Worm (Caenorhabditis elegans) whole organism, young adult: ENCODE results near the gene F54D10.4.
A peak's percentile ranks its signal among the peaks of the same experiment; 100 is the strongest.

Experiments
- F10E7.11 ChIP-seq: sonication (generic microtip); optimal IDR thresholded peaks from 2 replicates; lab custom pipeline; 2017; ENCODE audit warnings: mild to moderate bottlenecking, missing genetic modification characterization, moderate library complexity, missing compliant biosample characterization
- F57C9.4 ChIP-seq: sonication (generic microtip); optimal IDR thresholded peaks from 2 replicates; lab custom pipeline; 2017; ENCODE audit warnings: mild to moderate bottlenecking, missing genetic modification characterization, missing compliant biosample characterization
- K12H6.12 ChIP-seq: fragments of 200-800 bp; sonication (Bioruptor generic); optimal IDR thresholded peaks from 2 replicates; lab custom pipeline; 2018; ENCODE audit warnings: mild to moderate bottlenecking, missing genetic modification characterization, missing compliant biosample characterization
- Y67H2A.10 ChIP-seq: fragments of 200-800 bp; sonication (Bioruptor generic); conservative IDR thresholded peaks from 2 replicates; pipeline ENCODE4 v1.3.6; 2022; ENCODE audit warnings: missing genetic modification reagents, missing genetic modification characterization, missing compliant biosample characterization
- Y79H2A.3 ChIP-seq: fragments of 200-800 bp; sonication (Bioruptor generic); conservative IDR thresholded peaks from 2 replicates; pipeline ENCODE4 v1.3.6; 2022; ENCODE audit warnings: missing genetic modification reagents, missing genetic modification characterization, missing compliant biosample characterization
- akir-1 ChIP-seq: fragments of 200-800 bp; sonication (Bioruptor generic); optimal IDR thresholded peaks from 2 replicates; lab custom pipeline; 2018; ENCODE audit warnings: mild to moderate bottlenecking, missing genetic modification characterization, moderate library complexity, missing compliant biosample characterization
- atf-7 ChIP-seq: sonication (generic microtip); optimal IDR thresholded peaks from 2 replicates; lab custom pipeline; 2017; ENCODE audit warnings: mild to moderate bottlenecking, missing genetic modification characterization, missing compliant biosample characterization
- attf-5 ChIP-seq: fragments of 200-800 bp; sonication (Bioruptor generic); optimal IDR thresholded peaks from 2 replicates; lab custom pipeline; 2018; ENCODE audit warnings: mild to moderate bottlenecking, missing genetic modification characterization, missing compliant biosample characterization
- cebp-1 ChIP-seq, 2 experiments: fragments of 200-800 bp in 1 of 2; sonication (Bioruptor generic) in 1 of 2; sonication (generic microtip) in 1 of 2; IDR thresholded peaks in 1 of 2; optimal IDR thresholded peaks in 1 of 2; 2 replicates each; pipeline versions ENCODE4 v1.3.6 to Lab custom; 2017 to 2022; ENCODE audit warnings: missing compliant biosample characterization in 2 of 2, missing genetic modification characterization in 2 of 2, mild to moderate bottlenecking in 1 of 2, missing genetic modification reagents in 1 of 2, moderate library complexity in 1 of 2
- cebp-2 ChIP-seq: fragments of 200-800 bp; sonication (Bioruptor generic); IDR thresholded peaks from 2 replicates; pipeline ENCODE4 v1.3.6; 2022; ENCODE audit warnings: missing genetic modification characterization, missing compliant biosample characterization
- ceh-100 ChIP-seq: fragments of 200-800 bp; sonication (Bioruptor generic); IDR thresholded peaks from 2 replicates; pipeline ENCODE4 v1.3.6; 2022; ENCODE audit warnings: missing genetic modification reagents, missing genetic modification characterization, missing compliant biosample characterization
- ceh-27 ChIP-seq: fragments of 200-800 bp; sonication (Bioruptor generic); optimal IDR thresholded peaks from 2 replicates; lab custom pipeline; 2018; ENCODE audit warnings: mild to moderate bottlenecking, missing genetic modification characterization, moderate library complexity, missing compliant biosample characterization
- ceh-58 ChIP-seq: fragments of 200-800 bp; sonication (Bioruptor generic); IDR thresholded peaks from 2 replicates; pipeline ENCODE4 v1.3.6; 2022; ENCODE audit warnings: missing genetic modification characterization, missing compliant biosample characterization
- ceh-91 ChIP-seq: fragments of 200-800 bp; sonication (Bioruptor generic); IDR thresholded peaks from 2 replicates; pipeline ENCODE4 v1.3.6; 2022; ENCODE audit warnings: missing genetic modification reagents, missing genetic modification characterization, missing compliant biosample characterization
- chd-7 ChIP-seq: sonication (generic microtip); optimal IDR thresholded peaks from 2 replicates; lab custom pipeline; 2016; ENCODE audit warnings: mild to moderate bottlenecking, missing genetic modification characterization, moderate library complexity, missing compliant biosample characterization
- dox-1 ChIP-seq: fragments of 200-800 bp; sonication (Bioruptor generic); IDR thresholded peaks from 2 replicates; pipeline ENCODE4 v1.3.6; 2022; ENCODE audit warnings: missing genetic modification reagents, missing genetic modification characterization, missing compliant biosample characterization
- ekl-4 ChIP-seq: fragments of 200-800 bp; sonication (Bioruptor generic); IDR thresholded peaks from 2 replicates; pipeline ENCODE4 v1.3.6; 2022; ENCODE audit warnings: missing genetic modification reagents, missing genetic modification characterization, missing compliant biosample characterization
- gei-17 ChIP-seq: fragments of 200-800 bp; sonication (Bioruptor generic); optimal IDR thresholded peaks from 2 replicates; lab custom pipeline; 2018; ENCODE audit warnings: mild to moderate bottlenecking, missing genetic modification characterization, missing compliant biosample characterization
- hlh-26 ChIP-seq: fragments of 200-800 bp; sonication (Bioruptor generic); conservative IDR thresholded peaks from 2 replicates; pipeline ENCODE4 v1.3.6; 2022; ENCODE audit warnings: missing genetic modification reagents, missing genetic modification characterization, missing compliant biosample characterization
- lag-1 ChIP-seq: fragments of 200-800 bp; sonication (Bioruptor generic); IDR thresholded peaks from 2 replicates; pipeline ENCODE4 v1.3.6; 2022; ENCODE audit warnings: missing genetic modification reagents, missing genetic modification characterization, missing compliant biosample characterization
- let-526 ChIP-seq: fragments of 200-800 bp; sonication (Bioruptor generic); IDR thresholded peaks from 2 replicates; pipeline ENCODE4 v1.3.6; 2022; ENCODE audit warnings: missing genetic modification reagents, missing genetic modification characterization, missing compliant biosample characterization
- lin-26 ChIP-seq: fragments of 200-800 bp; sonication (Bioruptor generic); IDR thresholded peaks from 2 replicates; pipeline ENCODE4 v1.3.6; 2022; ENCODE audit warnings: missing genetic modification reagents, missing genetic modification characterization, missing compliant biosample characterization
- lin-54 ChIP-seq: fragments of 200-800 bp; sonication (Bioruptor generic); optimal IDR thresholded peaks from 2 replicates; lab custom pipeline; 2018; ENCODE audit warnings: mild to moderate bottlenecking, missing genetic modification characterization, missing compliant biosample characterization
- madf-6 ChIP-seq: fragments of 200-800 bp; sonication (Bioruptor generic); IDR thresholded peaks from 2 replicates; pipeline ENCODE4 v1.3.6; 2022; ENCODE audit warnings: missing genetic modification reagents, missing genetic modification characterization, missing compliant biosample characterization
- madf-8 ChIP-seq: fragments of 200-800 bp; sonication (Bioruptor generic); conservative IDR thresholded peaks from 2 replicates; pipeline ENCODE4 v1.3.6; 2022; ENCODE audit warnings: missing genetic modification reagents, missing genetic modification characterization, missing compliant biosample characterization
- mcd-1 ChIP-seq: fragments of 200-800 bp; sonication (Bioruptor generic); IDR thresholded peaks from 2 replicates; pipeline ENCODE4 v1.3.6; 2022; ENCODE audit warnings: missing genetic modification reagents, missing genetic modification characterization, missing compliant biosample characterization
- nfya-1 ChIP-seq: sonication (generic microtip); optimal IDR thresholded peaks from 2 replicates; lab custom pipeline; 2017; ENCODE audit warnings: antibody characterized with exemption, missing compliant biosample characterization, missing genetic modification characterization, borderline replicate concordance; ENCODE audit not compliant: insufficient read depth
- nfyb-1 ChIP-seq: fragments of 200-800 bp; sonication (Bioruptor generic); IDR thresholded peaks from 2 replicates; pipeline ENCODE4 v1.3.6; 2022; ENCODE audit warnings: missing genetic modification reagents, missing genetic modification characterization, missing compliant biosample characterization
- nhr-120 ChIP-seq: fragments of 200-800 bp; sonication (Bioruptor generic); IDR thresholded peaks from 2 replicates; pipeline ENCODE4 v1.3.6; 2022; ENCODE audit warnings: missing genetic modification characterization, missing compliant biosample characterization
- nhr-179 ChIP-seq: sonication (generic microtip); optimal IDR thresholded peaks from 2 replicates; lab custom pipeline; 2016; ENCODE audit warnings: mild to moderate bottlenecking, missing genetic modification characterization, missing compliant biosample characterization
- nhr-27 ChIP-seq: fragments of 200-800 bp; sonication (Bioruptor generic); optimal IDR thresholded peaks from 2 replicates; lab custom pipeline; 2018; ENCODE audit warnings: mild to moderate bottlenecking, missing genetic modification characterization, moderate library complexity, missing compliant biosample characterization
- nhr-80 ChIP-seq: sonication (generic microtip); optimal IDR thresholded peaks from 2 replicates; lab custom pipeline; 2016; ENCODE audit warnings: missing genetic modification characterization, missing compliant biosample characterization
- nhr-90 ChIP-seq: sonication (generic microtip); optimal IDR thresholded peaks from 2 replicates; lab custom pipeline; 2016; ENCODE audit warnings: missing genotype, mild to moderate bottlenecking, missing genetic modification characterization, missing compliant biosample characterization
- pha-4 ChIP-seq: fragments of 150-350 bp; sonication (generic microtip); optimal IDR thresholded peaks from 2 replicates; lab custom pipeline; 2014; ENCODE audit warnings: missing biosample characterization, missing genetic modification reagents, missing genetic modification characterization
- rec-8 ChIP-seq, 2 experiments: sonication (generic microtip); optimal IDR thresholded peaks; 2 replicates each; lab custom pipeline; 2016; ENCODE audit warnings: mild to moderate bottlenecking in 2 of 2, missing genetic modification characterization in 2 of 2, missing genetic modification reagents in 2 of 2, missing genotype in 2 of 2, missing biosample characterization in 1 of 2, missing compliant biosample characterization in 1 of 2, moderate library complexity in 1 of 2
- sdz-38 ChIP-seq: sonication (generic microtip); optimal IDR thresholded peaks from 2 replicates; lab custom pipeline; 2016; ENCODE audit warnings: missing genotype, missing genetic modification characterization, missing compliant biosample characterization
- snpc-1.3 ChIP-seq: sonication (generic microtip); optimal IDR thresholded peaks from 2 replicates; lab custom pipeline; 2017; ENCODE audit warnings: missing genetic modification characterization, mild to moderate bottlenecking, missing compliant biosample characterization, antibody characterized with exemption, moderate library complexity, missing genotype, missing genetic modification reagents; ENCODE audit not compliant: insufficient read depth
- snpc-3.4 ChIP-seq: sonication (generic microtip); optimal IDR thresholded peaks from 2 replicates; lab custom pipeline; 2017; ENCODE audit warnings: missing genetic modification characterization, mild to moderate bottlenecking, missing compliant biosample characterization, antibody characterized with exemption, moderate library complexity, missing genotype, missing genetic modification reagents
- sptf-2 ChIP-seq: fragments of 200-800 bp; sonication (Bioruptor generic); optimal IDR thresholded peaks from 2 replicates; lab custom pipeline; 2018; ENCODE audit warnings: mild to moderate bottlenecking, missing genetic modification characterization, missing compliant biosample characterization
- tbx-9 ChIP-seq: sonication (generic microtip); optimal IDR thresholded peaks from 2 replicates; lab custom pipeline; 2016; ENCODE audit warnings: borderline replicate concordance, missing genetic modification characterization, inconsistent platforms, missing compliant biosample characterization
- unc-130 ChIP-seq: sonication (generic microtip); optimal IDR thresholded peaks from 2 replicates; lab custom pipeline; 2016; ENCODE audit warnings: missing genetic modification reagents, missing genetic modification characterization, missing compliant biosample characterization
- unc-62 ChIP-seq: fragments of 150-350 bp; optimal IDR thresholded peaks from 2 replicates; lab custom pipeline; 2014; ENCODE audit warnings: missing biosample characterization, missing genetic modification reagents, missing genetic modification characterization
- zim-3 ChIP-seq: sonication (generic microtip); optimal IDR thresholded peaks from 2 replicates; lab custom pipeline; 2017; ENCODE audit warnings: mild to moderate bottlenecking, missing genetic modification characterization, moderate library complexity, missing compliant biosample characterization
- ztf-22 ChIP-seq: fragments of 200-800 bp; sonication (Bioruptor generic); optimal IDR thresholded peaks from 2 replicates; lab custom pipeline; 2018; ENCODE audit warnings: mild to moderate bottlenecking, missing genetic modification characterization, moderate library complexity, missing compliant biosample characterization
- ztf-26 ChIP-seq: sonication (generic microtip); optimal IDR thresholded peaks from 2 replicates; lab custom pipeline; 2017; ENCODE audit warnings: missing genetic modification characterization, missing compliant biosample characterization
- ztf-28 ChIP-seq: fragments of 200-800 bp; sonication (Bioruptor generic); IDR thresholded peaks from 2 replicates; pipeline ENCODE4 v1.3.6; 2022; ENCODE audit warnings: missing genetic modification reagents, missing genetic modification characterization, missing compliant biosample characterization
- ztf-3 ChIP-seq: fragments of 200-800 bp; sonication (Bioruptor generic); optimal IDR thresholded peaks from 2 replicates; lab custom pipeline; 2018; ENCODE audit warnings: mild to moderate bottlenecking, missing genetic modification characterization, missing compliant biosample characterization

Gene F54D10.4

DNA sequence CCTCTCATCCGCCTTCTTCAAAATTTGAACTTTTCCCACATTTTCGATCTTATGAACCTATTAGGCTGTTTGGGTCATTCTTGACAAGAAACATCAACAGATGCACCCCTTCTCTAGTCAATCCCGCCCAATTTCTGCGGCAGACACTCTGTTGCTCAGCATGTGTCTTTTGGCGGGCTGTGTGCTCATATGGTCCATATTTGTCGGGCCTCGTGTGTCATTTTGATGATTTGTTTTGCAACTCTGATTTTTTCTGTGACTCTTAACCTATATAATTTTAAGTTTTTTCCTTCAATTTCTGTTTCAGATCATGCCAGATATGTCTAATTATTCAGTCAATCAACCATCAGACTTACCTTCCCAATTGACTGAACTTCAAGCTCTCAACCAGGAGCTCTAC is 19.7 kb downstream of the F54D10.4 start, which contains the start of gene T24E12.13:
Gene T24E12.13 (plus strand): TSS at position 301 of the 400 bp plus-strand sequence.
- TF ChIP-seq zim-3 (no peak), madf-8 (no peak), madf-6 (GFP tag; lab: Robert Waterston, UW) (no peak), ekl-4 (no peak), hlh-26 (GFP tag; lab: Robert Waterston, UW) (no peak), Y67H2A.10 (GFP tag; lab: Robert Waterston, UW) (no peak), attf-5 (GFP tag; lab: Kevin White, UChicago) (no peak)

ce11 chrII:3786538-3786937 is 20.3 kb downstream of the F54D10.4 start:
- TF ChIP-seq ceh-27 (no peak), nhr-90 (no peak), ztf-22 (GFP tag; lab: Kevin White, UChicago) (peak; percentile 65), ekl-4 (no peak), nhr-179 (no peak), ceh-91 (GFP tag; lab: Robert Waterston, UW) (no peak), madf-8 (no peak), sptf-2 (GFP tag; lab: Kevin White, UChicago) (no peak), sdz-38 (tag; lab: Kevin White, UChicago) (no peak), dox-1 (GFP tag; lab: Robert Waterston, UW) (0 out of 2 replicates have a peak, but pooled peaks have one; percentile 34), ceh-100 (no peak), lin-54 (GFP tag; lab: Kevin White, UChicago) (no peak), F10E7.11 (tag; lab: Kevin White, UChicago) (no peak), cebp-2 (GFP tag; lab: Robert Waterston, UW) (no peak), nfyb-1 (GFP tag; lab: Robert Waterston, UW) (peak; percentile 52; the same call in 1 of the 2 replicates), ztf-28 (no peak), ceh-58 (no peak), rec-8 (tag; optimal IDR thresholded peaks at IDR 0.05; lab: Kevin White, UChicago) (no peak), lag-1 (GFP tag; lab: Robert Waterston, UW) (no peak), nhr-27 (tag; lab: Kevin White, UChicago) (no peak), pha-4 (tag; lab: Kevin White, UChicago) (peak; percentile 26), gei-17 (GFP tag; lab: Kevin White, UChicago) (no peak), Y79H2A.3 (GFP tag; lab: Robert Waterston, UW) (no peak), akir-1 (GFP tag; lab: Kevin White, UChicago) (no peak), ztf-26 (tag; lab: Kevin White, UChicago) (no peak), tbx-9 (no peak), F57C9.4 (no peak), snpc-1.3 (tag; lab: Kevin White, UChicago) (no peak), cebp-1 (GFP tag; IDR thresholded peaks at IDR 0.05; lab: Robert Waterston, UW) (peak; percentile 10; the same call in 1 of the 2 replicates), cebp-1 (tag; optimal IDR thresholded peaks at IDR 0.05; lab: Kevin White, UChicago) (no peak), chd-7 (tag; lab: Kevin White, UChicago) (no peak), let-526 (GFP tag; lab: Robert Waterston, UW) (no peak), unc-130 (no peak), ztf-3 (GFP tag; lab: Kevin White, UChicago) (no peak), unc-62 (GFP tag; lab: Kevin White, UChicago) (peak; percentile 19), snpc-3.4 (no peak), atf-7 (peak; percentile 84), lin-26 (no peak), nfya-1 (tag; lab: Kevin White, UChicago) (no peak), mcd-1 (GFP tag; lab: Robert Waterston, UW) (no peak), K12H6.12 (no peak), nhr-120 (GFP tag; lab: Robert Waterston, UW) (no peak), nhr-80 (tag; lab: Kevin White, UChicago) (peak; percentile 92)
